Fruit fly (Drosophila melanogaster) S2 (cell line): ENCODE results near the gene janA.

ENCODE experiments used
- CG8478 ChIP-seq: fragments of >200 bp; optimal IDR thresholded peaks from 2 replicates; lab custom pipeline; 2018
- CTCF ChIP-seq, 2 experiments: fragments of >200 bp; optimal IDR thresholded peaks; 2 replicates each; lab custom pipeline; 2018

DNA sequence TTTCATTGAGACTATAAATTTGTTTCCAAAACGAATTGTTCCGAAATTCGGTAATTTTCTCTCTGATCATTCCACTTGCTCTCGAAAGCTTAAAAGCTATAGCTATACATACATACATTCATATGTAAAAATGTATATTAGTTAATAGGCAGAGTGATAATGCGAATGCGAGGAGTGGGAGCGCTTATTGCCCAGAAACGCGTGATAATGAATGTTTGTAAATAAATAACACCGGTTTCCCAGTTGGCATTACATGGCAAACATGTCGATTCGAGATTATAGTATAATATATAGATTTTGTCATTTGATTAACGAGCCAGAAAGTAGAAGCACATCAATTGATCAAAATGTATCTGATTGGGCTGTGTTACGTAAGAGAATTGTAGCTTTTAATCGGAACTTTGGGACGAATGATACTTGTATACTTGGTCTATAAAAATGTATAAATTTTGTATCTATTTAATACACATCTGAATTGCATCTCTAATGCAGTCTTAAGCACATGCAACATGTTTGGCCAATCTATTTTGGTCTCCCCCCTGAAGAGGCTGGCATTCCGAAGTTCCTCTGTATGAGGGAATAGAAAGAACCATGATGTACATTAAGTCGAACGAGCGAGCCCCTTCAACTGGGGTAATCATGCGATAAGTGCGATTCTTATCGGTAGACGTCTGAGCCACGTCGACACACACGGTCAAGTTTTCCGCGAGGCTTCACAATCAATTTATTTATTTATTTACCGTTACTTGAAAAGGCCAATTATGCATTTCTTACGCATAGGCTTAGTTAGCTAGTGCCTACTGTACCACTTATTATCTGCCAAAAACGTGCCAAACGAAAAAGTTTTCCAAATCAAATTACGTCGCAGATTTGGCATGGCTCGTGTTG is 26.5 kb downstream of the janA start:
- no peak for TF ChIP-seq CG8478 (lab: Kevin White, UChicago)
- TF ChIP-seq CTCF (optimal IDR thresholded peaks at IDR 0.05; lab: Kevin White, UChicago): no peak
